Fruit fly (Drosophila melanogaster): ENCODE measurements around the gene CG10749.

CG10749 gene

DNA sequence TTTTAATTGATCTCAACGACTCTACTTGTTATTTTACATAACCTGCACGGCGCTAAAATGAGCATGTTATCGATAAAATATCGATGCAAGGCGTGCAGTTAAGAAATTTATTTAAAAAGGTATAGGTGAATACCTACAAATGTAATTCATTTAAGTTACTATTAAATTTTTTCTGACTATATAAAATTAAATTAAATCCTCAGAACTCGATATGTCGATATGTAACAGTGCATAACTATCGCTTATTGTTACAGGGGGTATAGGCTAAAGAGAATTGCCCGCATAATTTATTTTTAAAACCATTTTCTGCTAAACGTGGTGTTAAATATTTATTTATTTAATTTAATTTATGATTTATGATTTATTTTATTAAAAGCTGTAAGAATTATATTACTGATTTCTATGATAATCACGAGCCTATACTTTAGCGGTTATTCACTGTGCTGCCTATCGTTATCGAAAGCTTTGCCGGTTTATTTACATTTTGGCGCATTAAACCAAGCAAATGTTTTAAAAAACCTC is 45.6 kb downstream of the CG10749 start, which contains the start of the genes mRpL20 and Icmt (continued):
- TF ChIP-seq CG15514 (GFP tag; optimal IDR thresholded peaks at IDR 0.05) (peak; percentile 74), CG7556 (GFP tag; optimal IDR thresholded peaks at IDR 0.05) (peak; percentile 92), CG1233 (GFP tag; optimal IDR thresholded peaks at IDR 0.05) (peak; percentile 88), Rx (GFP tag; IDR thresholded peaks at IDR 0.05) (peak; percentile 91), gro (GFP tag; optimal IDR thresholded peaks at IDR 0.05) (no peak), ATbp (GFP tag; optimal IDR thresholded peaks at IDR 0.05) (peak; percentile 87), PHDP (tag; optimal IDR thresholded peaks at IDR 0.05) (peak; percentile 97), run (tag; optimal IDR thresholded peaks at IDR 0.05) (peak; percentile 93), CG1602 (GFP tag; optimal IDR thresholded peaks at IDR 0.05) (peak; percentile 92), CG13296 (GFP tag; optimal IDR thresholded peaks at IDR 0.05) (peak; percentile 85), danr (GFP tag; IDR thresholded peaks at IDR 0.05) (peak; percentile 83), CG3847 (GFP tag; IDR thresholded peaks at IDR 0.05) (peak; percentile 97), CG8388 (GFP tag; optimal IDR thresholded peaks at IDR 0.05) (peak; percentile 94), CG6175 (GFP tag; IDR thresholded peaks at IDR 0.05) (peak; percentile 93), Asciz (GFP tag; optimal IDR thresholded peaks at IDR 0.05) (peak; percentile 79), CG33557 (GFP tag; optimal IDR thresholded peaks at IDR 0.05) (peak; percentile 70), HmgZ (tag; optimal IDR thresholded peaks at IDR 0.05) (peak; percentile 94), gem (tag; optimal IDR thresholded peaks at IDR 0.05) (peak; percentile 98), Dip3 (GFP tag; optimal IDR thresholded peaks at IDR 0.05) (peak; percentile 35), CG10209 (GFP tag; optimal IDR thresholded peaks at IDR 0.05) (peak; percentile 94), nerfin-1 (tag; optimal IDR thresholded peaks at IDR 0.05) (peak; percentile 79), Tbp (GFP tag; optimal IDR thresholded peaks at IDR 0.05) (no peak), CG3281 (GFP tag; optimal IDR thresholded peaks at IDR 0.05) (peak; percentile 84), H15 (GFP tag; IDR thresholded peaks at IDR 0.05) (peak; percentile 96), CG30020 (tag; optimal IDR thresholded peaks at IDR 0.05) (peak; percentile 71), nau (GFP tag; optimal IDR thresholded peaks at IDR 0.05) (peak; percentile 59), tap (tag; optimal IDR thresholded peaks at IDR 0.05) (peak; percentile 88), CG10147 (GFP tag; optimal IDR thresholded peaks at IDR 0.05) (peak; percentile 77), CG8944 (GFP tag; optimal IDR thresholded peaks at IDR 0.05) (peak; percentile 38), CG11456 (GFP tag; IDR thresholded peaks at IDR 0.05) (peak; percentile 96), CG5953 (GFP tag; IDR thresholded peaks at IDR 0.05) (peak; percentile 79), Vsx1 (GFP tag; optimal IDR thresholded peaks at IDR 0.05) (peak; percentile 77), CG7372 (GFP tag; IDR thresholded peaks at IDR 0.05) (peak; percentile 96), Doc3 (GFP tag; IDR thresholded peaks at IDR 0.05; ENCODE audit: partially characterized antibody) (peak; percentile 72), CG12942 (GFP tag; optimal IDR thresholded peaks at IDR 0.05) (peak; percentile 88), jigr1 (GFP tag; IDR thresholded peaks at IDR 0.05) (peak; percentile 89), E2f1 (GFP tag; IDR thresholded peaks at IDR 0.05) (peak; percentile 97), CG16779 (GFP tag; IDR thresholded peaks at IDR 0.05) (peak; percentile 89), sob (GFP tag; IDR thresholded peaks at IDR 0.05) (peak; percentile 92), CG18262 (tag; optimal IDR thresholded peaks at IDR 0.05) (peak; percentile 93), CG9727 (GFP tag; optimal IDR thresholded peaks at IDR 0.05) (peak; percentile 87), br (optimal IDR thresholded peaks at IDR 0.05) (no peak), kah (GFP tag; optimal IDR thresholded peaks at IDR 0.05) (peak; percentile 58), lov (optimal IDR thresholded peaks at IDR 0.05) (no peak), lov (GFP tag; IDR thresholded peaks at IDR 0.05) (peak; percentile 91), ham (GFP tag; IDR thresholded peaks at IDR 0.05) (peak; percentile 90), Hr78 (GFP tag; optimal IDR thresholded peaks at IDR 0.05) (peak in 1 of 2 experiments; percentile 60), Ptx1 (GFP tag; IDR thresholded peaks at IDR 0.05) (peak; percentile 99), gcm (GFP tag; optimal IDR thresholded peaks at IDR 0.05) (peak; percentile 97), jing (GFP tag; optimal IDR thresholded peaks at IDR 0.05) (peak; percentile 82), nmo (GFP tag; optimal IDR thresholded peaks at IDR 0.05) (peak; percentile 96)
